Worm (Caenorhabditis elegans) whole organism, late embryonic: ENCODE data around the gene npl-4.1.

Experiments
- C38D4.7 ChIP-seq: fragments of 200-800 bp; sonication (Bioruptor generic); optimal IDR thresholded peaks from 2 replicates; lab custom pipeline; 2018; ENCODE audit warnings: mild to moderate bottlenecking, missing genetic modification characterization, moderate library complexity, missing compliant biosample characterization
- F13H6.1 ChIP-seq: sonication (generic microtip); optimal IDR thresholded peaks from 2 replicates; lab custom pipeline; 2016; ENCODE audit warnings: missing genetic modification characterization, missing compliant biosample characterization
- K09A11.1 ChIP-seq: sonication (generic microtip); optimal IDR thresholded peaks from 2 replicates; lab custom pipeline; 2017; ENCODE audit warnings: antibody characterized with exemption, mild to moderate bottlenecking, missing genetic modification characterization, missing compliant biosample characterization; ENCODE audit not compliant: insufficient read depth
- T23F11.4 ChIP-seq: fragments of 200-800 bp; sonication (Bioruptor generic); optimal IDR thresholded peaks from 2 replicates; lab custom pipeline; 2018; ENCODE audit warnings: mild to moderate bottlenecking, missing genetic modification characterization, missing compliant biosample characterization
- Y22D7AL.16 ChIP-seq: sonication (generic microtip); optimal IDR thresholded peaks from 2 replicates; lab custom pipeline; 2016; ENCODE audit warnings: missing genetic modification characterization, missing compliant biosample characterization
- ahr-1 ChIP-seq: sonication (generic microtip); optimal IDR thresholded peaks from 2 replicates; lab custom pipeline; 2016; ENCODE audit warnings: missing genetic modification characterization, missing compliant biosample characterization
- ceh-14 ChIP-seq: sonication (generic microtip); optimal IDR thresholded peaks from 2 replicates; lab custom pipeline; 2016; ENCODE audit warnings: missing genotype, missing genetic modification characterization, missing compliant biosample characterization
- ceh-18 ChIP-seq: sonication (generic microtip); optimal IDR thresholded peaks from 2 replicates; lab custom pipeline; 2016; ENCODE audit warnings: missing genetic modification characterization, missing compliant biosample characterization
- ceh-24 ChIP-seq: sonication (generic microtip); optimal IDR thresholded peaks from 2 replicates; lab custom pipeline; 2016; ENCODE audit warnings: mild to moderate bottlenecking, missing genetic modification characterization, missing compliant biosample characterization
- ceh-34 ChIP-seq: sonication (generic microtip); optimal IDR thresholded peaks from 2 replicates; lab custom pipeline; 2016; ENCODE audit warnings: mild to moderate bottlenecking, missing genetic modification characterization, missing compliant biosample characterization
- ceh-45 ChIP-seq: fragments of 200-800 bp; sonication (Bioruptor generic); IDR thresholded peaks from 2 replicates; pipeline ENCODE4 v1.3.6; 2022; ENCODE audit warnings: missing genetic modification reagents, missing genetic modification characterization, missing compliant biosample characterization
- ceh-48 ChIP-seq: sonication (generic microtip); optimal IDR thresholded peaks from 2 replicates; lab custom pipeline; 2016; ENCODE audit warnings: missing genetic modification characterization, inconsistent platforms, missing compliant biosample characterization
- ceh-9 ChIP-seq: sonication (generic microtip); optimal IDR thresholded peaks from 2 replicates; lab custom pipeline; 2016; ENCODE audit warnings: mild to moderate bottlenecking, missing genetic modification characterization, inconsistent platforms, missing compliant biosample characterization
- che-1 ChIP-seq: sonication (generic microtip); optimal IDR thresholded peaks from 2 replicates; lab custom pipeline; 2016; ENCODE audit warnings: mild to moderate bottlenecking, missing genetic modification characterization, missing compliant biosample characterization
- dve-1 ChIP-seq: sonication (generic microtip); optimal IDR thresholded peaks from 2 replicates; lab custom pipeline; 2017; ENCODE audit warnings: antibody characterized with exemption, mild to moderate bottlenecking, missing genetic modification characterization, missing compliant biosample characterization
- elt-2 ChIP-seq: sonication (generic microtip); optimal IDR thresholded peaks from 2 replicates; lab custom pipeline; 2016; ENCODE audit warnings: missing genetic modification reagents, missing genetic modification characterization, missing compliant biosample characterization
- elt-4 ChIP-seq: sonication (generic microtip); optimal IDR thresholded peaks from 2 replicates; lab custom pipeline; 2016; ENCODE audit warnings: missing genetic modification characterization, missing compliant biosample characterization
- ets-4 ChIP-seq: sonication (generic microtip); optimal IDR thresholded peaks from 2 replicates; lab custom pipeline; 2016; ENCODE audit warnings: missing genetic modification characterization, missing compliant biosample characterization
- fax-1 ChIP-seq: sonication (generic microtip); optimal IDR thresholded peaks from 2 replicates; lab custom pipeline; 2016; ENCODE audit warnings: missing genotype, missing genetic modification characterization, missing compliant biosample characterization
- fkh-6 ChIP-seq: sonication (generic microtip); optimal IDR thresholded peaks from 2 replicates; lab custom pipeline; 2016; ENCODE audit warnings: missing genetic modification characterization, missing compliant biosample characterization
- hlh-15 ChIP-seq: sonication (generic microtip); optimal IDR thresholded peaks from 2 replicates; lab custom pipeline; 2016; ENCODE audit warnings: missing genetic modification characterization, missing compliant biosample characterization
- hlh-6 ChIP-seq: sonication (generic microtip); optimal IDR thresholded peaks from 2 replicates; lab custom pipeline; 2016; ENCODE audit warnings: missing genotype, missing genetic modification characterization, missing compliant biosample characterization
- mec-3 ChIP-seq: sonication (generic microtip); optimal IDR thresholded peaks from 2 replicates; lab custom pipeline; 2016; ENCODE audit warnings: borderline replicate concordance, missing genetic modification characterization, missing compliant biosample characterization
- npax-4 ChIP-seq: sonication (generic microtip); optimal IDR thresholded peaks from 2 replicates; lab custom pipeline; 2016; ENCODE audit warnings: missing genetic modification characterization, missing compliant biosample characterization
- pat-9 ChIP-seq: fragments of 200-800 bp; sonication (Bioruptor generic); optimal IDR thresholded peaks from 2 replicates; lab custom pipeline; 2018; ENCODE audit warnings: mild to moderate bottlenecking, missing genetic modification characterization, moderate library complexity, missing compliant biosample characterization
- pros-1 ChIP-seq: fragments of 150-350 bp; optimal IDR thresholded peaks from 2 replicates; lab custom pipeline; 2014; ENCODE audit warnings: missing biosample characterization, missing genetic modification reagents, missing genetic modification characterization
- rnt-1 ChIP-seq: sonication (generic microtip); optimal IDR thresholded peaks from 2 replicates; lab custom pipeline; 2016; ENCODE audit warnings: missing genetic modification characterization, missing compliant biosample characterization
- sdc-2 ChIP-seq: sonication (generic microtip); optimal IDR thresholded peaks from 2 replicates; lab custom pipeline; 2016; ENCODE audit warnings: missing genotype, missing genetic modification characterization, missing compliant biosample characterization
- sox-2 ChIP-seq: fragments of 200-800 bp; sonication (Bioruptor generic); IDR thresholded peaks from 2 replicates; pipeline ENCODE4 v1.3.6; 2022; ENCODE audit warnings: missing genetic modification reagents, missing genetic modification characterization, missing compliant biosample characterization
- sox-4 ChIP-seq: sonication (generic microtip); optimal IDR thresholded peaks from 2 replicates; lab custom pipeline; 2017; ENCODE audit warnings: mild to moderate bottlenecking, missing genetic modification characterization, inconsistent platforms, missing compliant biosample characterization
- syd-9 ChIP-seq: sonication (generic microtip); optimal IDR thresholded peaks from 2 replicates; lab custom pipeline; 2016; ENCODE audit warnings: mild to moderate bottlenecking, missing genetic modification characterization, moderate library complexity, missing compliant biosample characterization
- tbx-2 ChIP-seq: sonication (generic microtip); optimal IDR thresholded peaks from 2 replicates; lab custom pipeline; 2016; ENCODE audit warnings: missing genetic modification characterization, missing compliant biosample characterization
- ttx-3 ChIP-seq: sonication (generic microtip); optimal IDR thresholded peaks from 2 replicates; lab custom pipeline; 2016; ENCODE audit warnings: missing genetic modification reagents, missing genetic modification characterization, missing compliant biosample characterization
- unc-3 ChIP-seq, 2 experiments: fragments of 200-800 bp in 1 of 2; sonication (Bioruptor generic) in 1 of 2; sonication (generic microtip) in 1 of 2; conservative IDR thresholded peaks in 1 of 2; optimal IDR thresholded peaks in 1 of 2; 2 replicates each; pipeline versions ENCODE4 v1.3.6 to Lab custom; 2016 to 2022; ENCODE audit warnings: missing compliant biosample characterization in 2 of 2, missing genetic modification characterization in 2 of 2, missing genetic modification reagents in 1 of 2
- unc-42 ChIP-seq: sonication (generic microtip); optimal IDR thresholded peaks from 2 replicates; lab custom pipeline; 2016; ENCODE audit warnings: missing genotype, missing genetic modification characterization, missing compliant biosample characterization
- unc-86 ChIP-seq: sonication (generic microtip); optimal IDR thresholded peaks from 2 replicates; lab custom pipeline; 2016; ENCODE audit warnings: missing genetic modification characterization, missing compliant biosample characterization
- zip-5 ChIP-seq: sonication (generic microtip); optimal IDR thresholded peaks from 2 replicates; lab custom pipeline; 2016; ENCODE audit warnings: missing genetic modification characterization, missing compliant biosample characterization
- ztf-16 ChIP-seq: sonication (generic microtip); optimal IDR thresholded peaks from 2 replicates; lab custom pipeline; 2017; ENCODE audit warnings: missing genetic modification characterization, missing compliant biosample characterization

The npl-4.1 gene

DNA sequence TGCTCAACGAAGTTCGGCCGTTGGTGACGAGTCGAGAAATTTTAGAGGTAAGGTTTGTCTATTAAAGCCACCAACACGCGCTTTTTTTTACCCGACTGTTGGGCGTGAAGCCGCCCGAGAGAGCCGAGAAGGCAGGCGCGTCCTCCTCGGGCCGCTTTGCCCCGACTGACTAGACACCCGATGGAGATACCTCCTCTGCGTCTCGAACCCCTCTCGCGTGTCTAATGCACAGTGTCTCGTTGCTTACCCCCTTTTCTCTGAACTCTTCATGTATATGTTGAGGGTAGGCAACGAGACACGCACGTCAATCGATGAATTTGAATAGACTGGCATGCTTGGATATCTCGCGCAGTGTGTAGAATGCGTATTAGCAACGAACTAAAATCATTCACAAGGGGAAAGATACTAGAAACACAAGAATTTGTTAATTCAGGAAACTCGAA is 30.6 kb downstream of the npl-4.1 start (continued):
- TF ChIP-seq ceh-45 (peak; percentile 87), ceh-9 (tag; lab: Kevin White, UChicago) (no peak), F13H6.1 (tag; lab: Kevin White, UChicago) (peak; percentile 81), sox-2 (GFP tag; lab: Robert Waterston, UW) (peak; percentile 52; the same call in 1 of the 2 replicates), unc-86 (tag; lab: Kevin White, UChicago) (peak; percentile 72), fkh-6 (tag; lab: Kevin White, UChicago) (no peak), che-1 (tag; lab: Kevin White, UChicago) (peak; percentile 63), sdc-2 (tag; lab: Kevin White, UChicago) (peak; percentile 43), hlh-15 (tag; lab: Kevin White, UChicago) (no peak), ztf-16 (tag; lab: Kevin White, UChicago) (no peak), ceh-14 (tag; lab: Kevin White, UChicago) (peak; percentile 72), C38D4.7 (GFP tag; lab: Kevin White, UChicago) (peak; percentile 73), zip-5 (tag; lab: Kevin White, UChicago) (no peak), Y22D7AL.16 (tag; lab: Kevin White, UChicago) (peak; percentile 78), ceh-18 (tag; lab: Kevin White, UChicago) (peak; percentile 90), npax-4 (no peak), pat-9 (tag; lab: Kevin White, UChicago) (peak; percentile 85), ceh-34 (tag; lab: Kevin White, UChicago) (peak; percentile 90), mec-3 (tag; lab: Kevin White, UChicago) (peak; percentile 48), ceh-24 (tag; lab: Kevin White, UChicago) (peak; percentile 63), unc-3 (GFP tag; conservative IDR thresholded peaks at IDR 0.05; lab: Robert Waterston, UW) (peak; percentile 93), unc-3 (tag; optimal IDR thresholded peaks at IDR 0.05; lab: Kevin White, UChicago) (no peak), dve-1 (tag; lab: Kevin White, UChicago) (peak; percentile 90), rnt-1 (peak; percentile 78), fax-1 (peak; percentile 30), T23F11.4 (peak; percentile 87), ttx-3 (tag; lab: Kevin White, UChicago) (no peak), ceh-48 (tag; lab: Kevin White, UChicago) (peak; percentile 74), syd-9 (peak; percentile 44), tbx-2 (tag; lab: Kevin White, UChicago) (peak; percentile 85), hlh-6 (tag; lab: Kevin White, UChicago) (peak; percentile 22)

DNA sequence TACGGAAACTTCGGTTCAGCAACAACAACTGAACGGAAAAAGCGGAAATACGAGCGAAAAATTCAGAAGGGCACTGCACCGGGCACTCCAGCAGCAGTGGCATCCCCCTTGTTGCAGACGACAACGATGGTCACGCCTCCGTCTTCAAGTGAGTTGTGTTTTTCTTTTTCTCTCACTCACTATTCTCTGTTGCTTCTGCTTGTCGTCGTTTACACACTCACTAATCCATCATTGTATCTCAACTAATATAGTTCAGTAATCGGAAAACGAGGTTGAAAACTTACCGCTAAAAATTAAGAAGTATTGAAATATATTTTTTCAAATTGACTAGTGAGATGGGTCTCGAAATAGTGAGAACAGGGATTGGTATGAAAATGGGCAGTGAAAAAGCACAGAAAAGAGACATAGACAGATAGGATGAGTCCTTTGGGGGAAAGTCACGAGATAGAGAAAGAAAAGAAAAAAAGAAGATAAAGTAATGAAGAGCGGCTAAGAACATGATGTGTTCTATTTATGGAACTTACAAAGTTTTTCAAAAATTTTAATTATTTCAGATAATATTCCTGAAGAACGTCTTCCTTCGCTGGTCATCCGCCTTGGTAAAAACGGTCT is 32.1 kb downstream of the npl-4.1 start:
- TF ChIP-seq unc-42: peak; percentile 12
- peak; percentile 10 for TF ChIP-seq ceh-14 (tag; lab: Kevin White, UChicago)
- no peak for TF ChIP-seq K09A11.1 (tag; lab: Kevin White, UChicago)

DNA sequence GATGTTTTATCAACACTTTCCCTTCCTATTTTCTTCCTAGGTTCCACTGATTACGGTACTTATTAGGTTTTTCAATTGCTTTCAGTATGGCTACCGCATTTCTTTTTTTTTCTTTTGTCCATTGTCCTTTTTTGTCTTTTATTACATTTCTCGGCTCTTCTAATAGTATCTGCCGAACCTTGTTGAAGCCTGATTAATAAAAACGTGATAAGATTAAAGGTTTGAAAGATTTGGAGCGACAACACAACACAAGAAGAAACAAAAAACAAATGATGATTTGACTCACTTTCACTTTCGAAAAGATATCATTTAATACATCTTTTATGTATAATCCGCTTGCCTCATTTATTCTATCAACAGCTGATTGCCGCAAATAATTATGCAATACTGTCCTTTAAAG is 33.9 kb downstream of the npl-4.1 start, which contains the start of gene C25H3.15:
Gene C25H3.15 (plus strand): TSS at position 301 of the 400 bp plus-strand sequence.
- no peak for TF ChIP-seq elt-4 (tag; lab: Kevin White, UChicago)
- TF ChIP-seq ceh-9 (tag; lab: Kevin White, UChicago): no peak
- no peak for TF ChIP-seq elt-2 (tag; lab: Kevin White, UChicago)
- no peak for TF ChIP-seq unc-42
- TF ChIP-seq ets-4 (tag; lab: Kevin White, UChicago): no peak
- TF ChIP-seq ceh-24 (tag; lab: Kevin White, UChicago): no peak
- TF ChIP-seq pros-1 (tag; lab: Kevin White, UChicago): no peak
- TF ChIP-seq syd-9: no peak
- no peak for TF ChIP-seq pat-9 (tag; lab: Kevin White, UChicago)
- no peak for TF ChIP-seq rnt-1
- no peak for TF ChIP-seq sox-4 (tag; lab: Kevin White, UChicago)
- no peak for TF ChIP-seq ceh-45
- no peak for TF ChIP-seq ahr-1 (tag; lab: Kevin White, UChicago)
- TF ChIP-seq unc-86 (tag; lab: Kevin White, UChicago): no peak
